Worm (Caenorhabditis elegans) whole organism, young adult: ENCODE data around the gene lsd-1.
A peak's percentile ranks its signal among the peaks of the same experiment; 100 is the strongest.

Source experiments
- B0336.3 ChIP-seq: fragments of 200-800 bp; sonication (Bioruptor generic); IDR thresholded peaks from 2 replicates; pipeline ENCODE4 v1.3.6; 2022; ENCODE audit warnings: missing genetic modification characterization, missing compliant biosample characterization
- C06A6.2 ChIP-seq: fragments of 200-800 bp; sonication (Bioruptor generic); conservative IDR thresholded peaks from 2 replicates; pipeline ENCODE4 v1.3.6; 2022; ENCODE audit warnings: missing genetic modification characterization, missing compliant biosample characterization
- D2030.7 ChIP-seq: fragments of 200-800 bp; sonication (Bioruptor generic); IDR thresholded peaks from 2 replicates; pipeline ENCODE4 v1.3.6; 2022; ENCODE audit warnings: missing genetic modification reagents, missing genetic modification characterization, missing compliant biosample characterization
- F23B12.7 ChIP-seq: sonication (generic microtip); optimal IDR thresholded peaks from 2 replicates; lab custom pipeline; 2017; ENCODE audit warnings: missing genetic modification characterization, mild to moderate bottlenecking, missing compliant biosample characterization, antibody characterized with exemption, moderate library complexity; ENCODE audit not compliant: insufficient read depth
- F37B4.10 ChIP-seq: fragments of 200-800 bp; sonication (Bioruptor generic); IDR thresholded peaks from 2 replicates; pipeline ENCODE4 v1.3.6; 2022; ENCODE audit warnings: missing genetic modification characterization, missing compliant biosample characterization
- F49E8.2 ChIP-seq: sonication (generic microtip); optimal IDR thresholded peaks from 3 replicates; lab custom pipeline; 2017; ENCODE audit warnings: missing genetic modification characterization, mild to moderate bottlenecking, missing compliant biosample characterization, antibody characterized with exemption, moderate library complexity; ENCODE audit not compliant: insufficient read depth
- F55B11.4 ChIP-seq: sonication (generic microtip); optimal IDR thresholded peaks from 2 replicates; lab custom pipeline; 2016; ENCODE audit warnings: missing compliant biosample characterization, missing genetic modification characterization, borderline replicate concordance; ENCODE audit not compliant: insufficient read depth
- T07F8.4 ChIP-seq: sonication (generic microtip); optimal IDR thresholded peaks from 2 replicates; lab custom pipeline; 2016; ENCODE audit warnings: mild to moderate bottlenecking, missing genetic modification characterization, moderate library complexity, missing compliant biosample characterization
- Y53F4B.3 ChIP-seq: fragments of 200-800 bp; sonication (Bioruptor generic); IDR thresholded peaks from 2 replicates; pipeline ENCODE4 v1.3.6; 2022; ENCODE audit warnings: missing genetic modification reagents, missing genetic modification characterization, missing compliant biosample characterization
- Y53G8AR.9 ChIP-seq: fragments of 200-800 bp; sonication (Bioruptor generic); conservative IDR thresholded peaks from 2 replicates; pipeline ENCODE4 v1.3.6; 2022; ENCODE audit warnings: missing genetic modification reagents, missing genetic modification characterization, missing compliant biosample characterization
- Y67H2A.10 ChIP-seq: fragments of 200-800 bp; sonication (Bioruptor generic); conservative IDR thresholded peaks from 2 replicates; pipeline ENCODE4 v1.3.6; 2022; ENCODE audit warnings: missing genetic modification reagents, missing genetic modification characterization, missing compliant biosample characterization
- Y95B8A.8 ChIP-seq: fragments of 200-800 bp; sonication (Bioruptor generic); IDR thresholded peaks from 2 replicates; pipeline ENCODE4 v1.3.6; 2022; ENCODE audit warnings: missing genetic modification reagents, missing genetic modification characterization, missing compliant biosample characterization
- ZK185.1 ChIP-seq: sonication (generic microtip); optimal IDR thresholded peaks from 2 replicates; lab custom pipeline; 2016; ENCODE audit warnings: mild to moderate bottlenecking, missing genetic modification characterization, missing compliant biosample characterization; ENCODE audit not compliant: poor library complexity, severe bottlenecking
- aptf-2 ChIP-seq: fragments of 200-800 bp; sonication (Bioruptor generic); conservative IDR thresholded peaks from 2 replicates; pipeline ENCODE4 v1.3.6; 2022; ENCODE audit warnings: missing genetic modification reagents, missing genetic modification characterization, missing compliant biosample characterization
- aptf-3 ChIP-seq: fragments of 200-800 bp; sonication (Bioruptor generic); IDR thresholded peaks from 2 replicates; pipeline ENCODE4 v1.3.6; 2022; ENCODE audit warnings: missing genetic modification characterization, missing compliant biosample characterization
- atf-7 ChIP-seq: sonication (generic microtip); optimal IDR thresholded peaks from 2 replicates; lab custom pipeline; 2017; ENCODE audit warnings: mild to moderate bottlenecking, missing genetic modification characterization, missing compliant biosample characterization
- attf-5 ChIP-seq: fragments of 200-800 bp; sonication (Bioruptor generic); optimal IDR thresholded peaks from 2 replicates; lab custom pipeline; 2018; ENCODE audit warnings: mild to moderate bottlenecking, missing genetic modification characterization, missing compliant biosample characterization
- bed-1 ChIP-seq: fragments of 200-800 bp; sonication (Bioruptor generic); IDR thresholded peaks from 2 replicates; pipeline ENCODE4 v1.3.6; 2022; ENCODE audit warnings: missing genetic modification reagents, missing genetic modification characterization, missing compliant biosample characterization
- ccch-3 ChIP-seq: fragments of 200-800 bp; sonication (Bioruptor generic); optimal IDR thresholded peaks from 2 replicates; lab custom pipeline; 2018; ENCODE audit warnings: mild to moderate bottlenecking, missing genetic modification characterization, missing compliant biosample characterization
- cebp-1 ChIP-seq, 2 experiments: fragments of 200-800 bp in 1 of 2; sonication (Bioruptor generic) in 1 of 2; sonication (generic microtip) in 1 of 2; IDR thresholded peaks in 1 of 2; optimal IDR thresholded peaks in 1 of 2; 2 replicates each; pipeline versions ENCODE4 v1.3.6 to Lab custom; 2017 to 2022; ENCODE audit warnings: missing compliant biosample characterization in 2 of 2, missing genetic modification characterization in 2 of 2, mild to moderate bottlenecking in 1 of 2, missing genetic modification reagents in 1 of 2, moderate library complexity in 1 of 2
- cebp-2 ChIP-seq: fragments of 200-800 bp; sonication (Bioruptor generic); IDR thresholded peaks from 2 replicates; pipeline ENCODE4 v1.3.6; 2022; ENCODE audit warnings: missing genetic modification characterization, missing compliant biosample characterization
- efl-1 ChIP-seq: fragments of 150-350 bp; optimal IDR thresholded peaks from 2 replicates; lab custom pipeline; 2014; ENCODE audit warnings: missing biosample characterization, missing genetic modification reagents, missing genetic modification characterization
- egrh-3 ChIP-seq: fragments of 200-800 bp; sonication (Bioruptor generic); IDR thresholded peaks from 2 replicates; pipeline ENCODE4 v1.3.6; 2022; ENCODE audit warnings: missing genetic modification reagents, missing genetic modification characterization, missing compliant biosample characterization
- ets-4 ChIP-seq: fragments of 200-800 bp; sonication (Bioruptor generic); optimal IDR thresholded peaks from 2 replicates; lab custom pipeline; 2018; ENCODE audit warnings: mild to moderate bottlenecking, missing genetic modification characterization, missing compliant biosample characterization
- hlh-12 ChIP-seq: sonication (generic microtip); optimal IDR thresholded peaks from 2 replicates; lab custom pipeline; 2016; ENCODE audit warnings: missing genetic modification characterization, missing compliant biosample characterization
- hmg-20 ChIP-seq: fragments of 200-800 bp; sonication (Bioruptor generic); IDR thresholded peaks from 2 replicates; pipeline ENCODE4 v1.3.6; 2022; ENCODE audit warnings: missing genetic modification reagents, missing genetic modification characterization, missing compliant biosample characterization
- hrde-1 ChIP-seq: sonication (generic microtip); optimal IDR thresholded peaks from 2 replicates; lab custom pipeline; 2016; ENCODE audit warnings: missing genetic modification characterization, mild to moderate bottlenecking, missing compliant biosample characterization, moderate library complexity, missing genotype, missing genetic modification reagents, borderline replicate concordance
- let-607 ChIP-seq, 2 experiments: fragments of 200-800 bp in 1 of 2; sonication (Bioruptor generic) in 1 of 2; sonication (generic microtip) in 1 of 2; optimal IDR thresholded peaks; 2 replicates each; lab custom pipeline; 2016 to 2018; ENCODE audit warnings: mild to moderate bottlenecking in 2 of 2, missing compliant biosample characterization in 2 of 2, missing genetic modification characterization in 2 of 2, moderate library complexity in 2 of 2, missing genotype in 1 of 2
- lin-26 ChIP-seq: fragments of 200-800 bp; sonication (Bioruptor generic); IDR thresholded peaks from 2 replicates; pipeline ENCODE4 v1.3.6; 2022; ENCODE audit warnings: missing genetic modification reagents, missing genetic modification characterization, missing compliant biosample characterization
- lin-40 ChIP-seq: sonication (generic microtip); optimal IDR thresholded peaks from 2 replicates; lab custom pipeline; 2016; ENCODE audit warnings: missing genetic modification characterization, mild to moderate bottlenecking, missing compliant biosample characterization, missing genotype, missing genetic modification reagents
- madf-10 ChIP-seq: sonication (generic microtip); optimal IDR thresholded peaks from 2 replicates; lab custom pipeline; 2016; ENCODE audit warnings: mild to moderate bottlenecking, missing genetic modification characterization, missing compliant biosample characterization
- madf-3 ChIP-seq: fragments of 200-800 bp; sonication (Bioruptor generic); IDR thresholded peaks from 2 replicates; pipeline ENCODE4 v1.3.6; 2022; ENCODE audit warnings: missing genetic modification reagents, missing genetic modification characterization, missing compliant biosample characterization
- madf-6 ChIP-seq: fragments of 200-800 bp; sonication (Bioruptor generic); IDR thresholded peaks from 2 replicates; pipeline ENCODE4 v1.3.6; 2022; ENCODE audit warnings: missing genetic modification reagents, missing genetic modification characterization, missing compliant biosample characterization
- madf-8 ChIP-seq: fragments of 200-800 bp; sonication (Bioruptor generic); conservative IDR thresholded peaks from 2 replicates; pipeline ENCODE4 v1.3.6; 2022; ENCODE audit warnings: missing genetic modification reagents, missing genetic modification characterization, missing compliant biosample characterization
- nfyb-1 ChIP-seq: fragments of 200-800 bp; sonication (Bioruptor generic); IDR thresholded peaks from 2 replicates; pipeline ENCODE4 v1.3.6; 2022; ENCODE audit warnings: missing genetic modification reagents, missing genetic modification characterization, missing compliant biosample characterization
- nhr-120 ChIP-seq: fragments of 200-800 bp; sonication (Bioruptor generic); IDR thresholded peaks from 2 replicates; pipeline ENCODE4 v1.3.6; 2022; ENCODE audit warnings: missing genetic modification characterization, missing compliant biosample characterization
- nhr-27 ChIP-seq: fragments of 200-800 bp; sonication (Bioruptor generic); optimal IDR thresholded peaks from 2 replicates; lab custom pipeline; 2018; ENCODE audit warnings: mild to moderate bottlenecking, missing genetic modification characterization, moderate library complexity, missing compliant biosample characterization
- nhr-80 ChIP-seq: sonication (generic microtip); optimal IDR thresholded peaks from 2 replicates; lab custom pipeline; 2016; ENCODE audit warnings: missing genetic modification characterization, missing compliant biosample characterization
- pha-4 ChIP-seq: fragments of 150-350 bp; sonication (generic microtip); optimal IDR thresholded peaks from 2 replicates; lab custom pipeline; 2014; ENCODE audit warnings: missing biosample characterization, missing genetic modification reagents, missing genetic modification characterization
- rcor-1 ChIP-seq: fragments of 200-800 bp; sonication (Bioruptor generic); IDR thresholded peaks from 2 replicates; pipeline ENCODE4 v1.3.6; 2022; ENCODE audit warnings: missing genetic modification reagents, missing genetic modification characterization, missing compliant biosample characterization
- sea-2 ChIP-seq: fragments of 200-800 bp; sonication (Bioruptor generic); IDR thresholded peaks from 2 replicates; pipeline ENCODE4 v1.3.6; 2022; ENCODE audit warnings: missing genetic modification characterization, missing compliant biosample characterization
- snpc-3.4 ChIP-seq: sonication (generic microtip); optimal IDR thresholded peaks from 2 replicates; lab custom pipeline; 2017; ENCODE audit warnings: missing genetic modification characterization, mild to moderate bottlenecking, missing compliant biosample characterization, antibody characterized with exemption, moderate library complexity, missing genotype, missing genetic modification reagents
- zfh-2 ChIP-seq: fragments of 200-800 bp; sonication (Bioruptor generic); conservative IDR thresholded peaks from 2 replicates; pipeline ENCODE4 v1.3.6; 2022; ENCODE audit warnings: missing genetic modification reagents, missing genetic modification characterization, missing compliant biosample characterization
- zim-3 ChIP-seq: sonication (generic microtip); optimal IDR thresholded peaks from 2 replicates; lab custom pipeline; 2017; ENCODE audit warnings: mild to moderate bottlenecking, missing genetic modification characterization, moderate library complexity, missing compliant biosample characterization
- ztf-22 ChIP-seq: fragments of 200-800 bp; sonication (Bioruptor generic); optimal IDR thresholded peaks from 2 replicates; lab custom pipeline; 2018; ENCODE audit warnings: mild to moderate bottlenecking, missing genetic modification characterization, moderate library complexity, missing compliant biosample characterization
- ztf-26 ChIP-seq: sonication (generic microtip); optimal IDR thresholded peaks from 2 replicates; lab custom pipeline; 2017; ENCODE audit warnings: missing genetic modification characterization, missing compliant biosample characterization
- ztf-28 ChIP-seq: fragments of 200-800 bp; sonication (Bioruptor generic); IDR thresholded peaks from 2 replicates; pipeline ENCODE4 v1.3.6; 2022; ENCODE audit warnings: missing genetic modification reagents, missing genetic modification characterization, missing compliant biosample characterization

The lsd-1 gene

ce11 chrX:11907263-11907662, 41.4 kb upstream of the lsd-1 start, which contains the start of gene Y62H9A.11:
Y62H9A.11 (minus strand) TSS chrX:11907363.
- TF ChIP-seq Y67H2A.10: no peak
- TF ChIP-seq sea-2: no peak
- TF ChIP-seq egrh-3 (GFP tag; lab: Robert Waterston, UW): no peak
- no peak for TF ChIP-seq lin-40 (tag; lab: Kevin White, UChicago)
- no peak for TF ChIP-seq cebp-2
- no peak for TF ChIP-seq let-607 (tag; optimal IDR thresholded peaks at IDR 0.05; lab: Kevin White, UChicago)
- TF ChIP-seq lin-26 (GFP tag; lab: Robert Waterston, UW): no peak
- no peak for TF ChIP-seq nfyb-1 (GFP tag; lab: Robert Waterston, UW)
- TF ChIP-seq atf-7 (tag; lab: Kevin White, UChicago): no peak
- TF ChIP-seq ccch-3 (GFP tag; lab: Kevin White, UChicago): no peak
- no peak for TF ChIP-seq nhr-27 (tag; lab: Kevin White, UChicago)
- no peak for TF ChIP-seq ztf-22 (GFP tag; lab: Kevin White, UChicago)
- no peak for TF ChIP-seq snpc-3.4 (tag; lab: Kevin White, UChicago)
- TF ChIP-seq ztf-26: no peak
- no peak for TF ChIP-seq efl-1
- no peak for TF ChIP-seq D2030.7 (GFP tag; lab: Robert Waterston, UW)
- no peak for TF ChIP-seq nhr-80 (tag; lab: Kevin White, UChicago)
- no peak for TF ChIP-seq cebp-1 (GFP tag; IDR thresholded peaks at IDR 0.05; lab: Robert Waterston, UW)
- no peak for TF ChIP-seq cebp-1 (tag; optimal IDR thresholded peaks at IDR 0.05; lab: Kevin White, UChicago)
- no peak for TF ChIP-seq zfh-2 (GFP tag; lab: Robert Waterston, UW)
- no peak for TF ChIP-seq hlh-12 (tag; lab: Kevin White, UChicago)

- TF ChIP-seq madf-6 (GFP tag; lab: Robert Waterston, UW) (no peak), ZK185.1 (no peak), hrde-1 (tag; lab: Kevin White, UChicago) (no peak), T07F8.4 (no peak), zim-3 (tag; lab: Kevin White, UChicago) (no peak), attf-5 (no peak), cebp-2 (no peak), ztf-28 (no peak), let-607 (tag; optimal IDR thresholded peaks at IDR 0.05; lab: Kevin White, UChicago) (no peak), pha-4 (tag; lab: Kevin White, UChicago) (no peak), nhr-120 (no peak), aptf-3 (GFP tag; lab: Robert Waterston, UW) (no peak), ztf-26 (no peak), hmg-20 (no peak), Y95B8A.8 (GFP tag; lab: Robert Waterston, UW) (no peak), F55B11.4 (no peak), F37B4.10 (GFP tag; lab: Robert Waterston, UW) (no peak), madf-10 (tag; lab: Kevin White, UChicago) (no peak), C06A6.2 (GFP tag; lab: Robert Waterston, UW) (no peak), nhr-27 (tag; lab: Kevin White, UChicago) (no peak)
Observed at ce11 chrX:11908226-11908625, 40.4 kb upstream of the lsd-1 start.

- no peak for TF ChIP-seq zim-3 (tag; lab: Kevin White, UChicago)
- no peak for TF ChIP-seq madf-3 (GFP tag; lab: Robert Waterston, UW)
- TF ChIP-seq Y53G8AR.9: no peak
- TF ChIP-seq bed-1 (GFP tag; lab: Robert Waterston, UW): no peak
- peak; percentile 66 for TF ChIP-seq nhr-80 (tag; lab: Kevin White, UChicago)
- no peak for TF ChIP-seq F49E8.2 (tag; lab: Kevin White, UChicago)
- TF ChIP-seq madf-8 (GFP tag; lab: Robert Waterston, UW): no peak
- no peak for TF ChIP-seq B0336.3 (GFP tag; lab: Robert Waterston, UW)
- TF ChIP-seq T07F8.4: no peak
- TF ChIP-seq lin-40 (tag; lab: Kevin White, UChicago): no peak
- no peak for TF ChIP-seq Y53F4B.3 (GFP tag; lab: Robert Waterston, UW)
- no peak for TF ChIP-seq aptf-2
- TF ChIP-seq rcor-1 (GFP tag; lab: Robert Waterston, UW): no peak
- TF ChIP-seq ets-4 (GFP tag; lab: Kevin White, UChicago): peak; percentile 35
- TF ChIP-seq F23B12.7 (tag; lab: Kevin White, UChicago): no peak
Observed at ce11 chrX:11909168-11909567, 39.5 kb upstream of the lsd-1 start.
